Fruit fly (Drosophila melanogaster): ENCODE data around the gene CG32073.

DNA sequence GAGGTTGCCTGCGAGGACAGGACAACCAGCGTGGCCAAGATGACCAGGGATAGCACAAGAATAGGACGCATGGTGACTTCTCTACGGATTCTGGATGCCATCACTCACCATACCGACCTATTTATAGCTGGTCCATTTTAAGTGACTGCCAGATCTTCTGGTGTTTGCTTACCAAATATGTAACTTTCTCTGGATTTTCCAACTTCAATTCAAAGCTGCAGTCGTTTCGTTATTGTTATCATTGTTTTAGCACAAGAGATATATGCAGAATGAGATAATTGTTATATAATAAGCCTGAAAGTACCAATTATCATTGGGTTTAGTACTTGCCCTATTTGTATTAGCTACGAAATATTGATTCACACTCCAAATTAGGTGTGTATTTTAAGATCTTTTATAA, 3.6 kb downstream of the CG32073 start, which contains the start of gene CG32071:
- TF ChIP-seq h (optimal IDR thresholded peaks at IDR 0.05) (no peak), Myc (optimal IDR thresholded peaks at IDR 0.05) (no peak)
